Worm (Caenorhabditis elegans): ENCODE measurements around the gene Y116F11A.3.

ce11 chrV:19755260-19755659 is 26.4 kb downstream of the Y116F11A.3 start, which contains the start of gene clec-50:
- no peak for TF ChIP-seq mbf-1 (tag; optimal IDR thresholded peaks at IDR 0.05)
- no peak for TF ChIP-seq ama-1 (optimal IDR thresholded peaks at IDR 0.05)
- TF ChIP-seq fos-1 (tag; optimal IDR thresholded peaks at IDR 0.05), result peak; percentile 90
- TF ChIP-seq lsy-2 (tag; optimal IDR thresholded peaks at IDR 0.05), result no peak
- TF ChIP-seq unc-62 (GFP tag; optimal IDR thresholded peaks at IDR 0.05), result no peak
- TF ChIP-seq zag-1 (tag; optimal IDR thresholded peaks at IDR 0.05), result no peak
- TF ChIP-seq peb-1 (tag; optimal IDR thresholded peaks at IDR 0.05), result no peak
- TF ChIP-seq nhr-6 (tag; optimal IDR thresholded peaks at IDR 0.05), result no peak
- TF ChIP-seq nhr-77 (tag; optimal IDR thresholded peaks at IDR 0.05), result no peak
- no peak for TF ChIP-seq nhr-237 (tag; optimal IDR thresholded peaks at IDR 0.05)
- TF ChIP-seq lin-11 (tag; optimal IDR thresholded peaks at IDR 0.05), result no peak

Measured in whole organism, L2 larva.